Fruit fly (Drosophila melanogaster): ENCODE data around the gene ouib.
A peak's percentile ranks its signal among the peaks of the same experiment; 100 is the strongest.

- TF ChIP-seq CG8159 (tag; optimal IDR thresholded peaks at IDR 0.05) (peak; percentile 85), CG17806 (tag; optimal IDR thresholded peaks at IDR 0.05) (no peak), gl (tag; optimal IDR thresholded peaks at IDR 0.05) (peak; percentile 94), EcR (GFP tag; optimal IDR thresholded peaks at IDR 0.05) (no peak), CG12605 (GFP tag; IDR thresholded peaks at IDR 0.05) (peak; percentile 99), CG13204 (GFP tag; optimal IDR thresholded peaks at IDR 0.05) (peak; percentile 86), CG34367 (tag; optimal IDR thresholded peaks at IDR 0.05) (peak; percentile 84), fd96Ca (GFP tag; IDR thresholded peaks at IDR 0.05) (peak; percentile 94)
Measured at dm6 chr3R:8694110-8694826, 31.0 kb upstream of the ouib start.
